Fruit fly (Drosophila melanogaster) whole organism, embryonic: Measurements from ENCODE around the gene Patj.

ENCODE experiments used
- Abd-B ChIP-seq: fragments of 200-800 bp; sonication (Bioruptor generic); optimal IDR thresholded peaks from 2 replicates; lab custom pipeline; 2018; ENCODE audit warnings: missing biosample characterization, mild to moderate bottlenecking, missing genetic modification characterization, moderate library complexity
- Atf3 ChIP-seq: fragments of 200-800 bp; sonication (Bioruptor generic); optimal IDR thresholded peaks from 3 replicates; lab custom pipeline; 2016; ENCODE audit warnings: missing biosample characterization, missing genetic modification characterization
- Awh ChIP-seq: fragments of 200-800 bp; sonication (Bioruptor generic); IDR thresholded peaks from 2 replicates; pipeline ENCODE4, ENCODE4 v1.3.6; 2022; ENCODE audit warnings: missing biosample characterization, missing genetic modification characterization
- CG10209 ChIP-seq: fragments of 200-800 bp; sonication (Bioruptor generic); optimal IDR thresholded peaks from 3 replicates; lab custom pipeline; 2017; ENCODE audit warnings: missing biosample characterization, mild to moderate bottlenecking, missing genetic modification characterization, missing genetic modification reagents
- CG10321 ChIP-seq: fragments of 200-800 bp; sonication (Bioruptor generic); IDR thresholded peaks from 2 replicates; pipeline ENCODE4 v1.3.6; 2022; ENCODE audit warnings: missing biosample characterization, missing genetic modification characterization
- CG12071 ChIP-seq: fragments of 200-800 bp; sonication (Bioruptor generic); optimal IDR thresholded peaks from 3 replicates; lab custom pipeline; 2018; ENCODE audit warnings: missing biosample characterization, mild to moderate bottlenecking, missing genetic modification characterization
- CG12769 ChIP-seq: fragments of 200-800 bp; sonication (Bioruptor generic); optimal IDR thresholded peaks from 2 replicates; lab custom pipeline; 2019; ENCODE audit warnings: missing biosample characterization, mild to moderate bottlenecking, missing genetic modification characterization, moderate library complexity
- CG13424 ChIP-seq: fragments of 200-800 bp; sonication (Bioruptor generic); optimal IDR thresholded peaks from 2 replicates; lab custom pipeline; 2019; ENCODE audit warnings: missing biosample characterization, mild to moderate bottlenecking, missing genetic modification characterization, moderate library complexity
- CG13775 ChIP-seq: fragments of 200-800 bp; sonication (Bioruptor generic); optimal IDR thresholded peaks from 3 replicates; lab custom pipeline; 2017; ENCODE audit warnings: missing biosample characterization, mild to moderate bottlenecking, missing genetic modification characterization
- CG17385 ChIP-seq: fragments of 200-800 bp; sonication (Bioruptor generic); optimal IDR thresholded peaks from 3 replicates; lab custom pipeline; 2018; ENCODE audit warnings: missing biosample characterization, mild to moderate bottlenecking, missing genetic modification characterization
- CG17912 ChIP-seq: fragments of 200-800 bp; sonication (Bioruptor generic); optimal IDR thresholded peaks from 2 replicates; lab custom pipeline; 2018; ENCODE audit warnings: missing biosample characterization, mild to moderate bottlenecking, missing genetic modification characterization
- CG2199 ChIP-seq: fragments of 200-800 bp; sonication (Bioruptor generic); IDR thresholded peaks from 3 replicates; pipeline ENCODE4 v1.3.6; 2022; ENCODE audit warnings: missing biosample characterization, missing genetic modification characterization
- CG2678 ChIP-seq: fragments of 200-800 bp; sonication (Bioruptor generic); optimal IDR thresholded peaks from 3 replicates; lab custom pipeline; 2019; ENCODE audit warnings: missing biosample characterization, mild to moderate bottlenecking, missing genetic modification characterization, moderate library complexity
- CG34376 ChIP-seq: fragments of 200-800 bp; sonication (Bioruptor generic); optimal IDR thresholded peaks from 2 replicates; lab custom pipeline; 2018; ENCODE audit warnings: missing biosample characterization, mild to moderate bottlenecking, missing genetic modification characterization
- CG3726 ChIP-seq: fragments of 200-800 bp; sonication (Bioruptor generic); IDR thresholded peaks from 3 replicates; pipeline ENCODE4, ENCODE4 v1.3.6; 2022; ENCODE audit warnings: missing biosample characterization, missing genetic modification characterization
- CG7928 ChIP-seq: fragments of 200-800 bp; sonication (Bioruptor generic); optimal IDR thresholded peaks from 2 replicates; lab custom pipeline; 2017; ENCODE audit warnings: missing biosample characterization, mild to moderate bottlenecking, missing genetic modification characterization
- CG9817 ChIP-seq: fragments of 200-800 bp; sonication (Bioruptor generic); optimal IDR thresholded peaks from 2 replicates; lab custom pipeline; 2018; ENCODE audit warnings: missing biosample characterization, mild to moderate bottlenecking, missing genetic modification characterization, moderate library complexity
- CoRest ChIP-seq: fragments of 200-800 bp; sonication (Bioruptor generic); optimal IDR thresholded peaks from 3 replicates; lab custom pipeline; 2018; ENCODE audit warnings: missing biosample characterization, mild to moderate bottlenecking, missing genetic modification characterization, moderate library complexity
- Dbx ChIP-seq: fragments of 200-800 bp; sonication (Bioruptor generic); IDR thresholded peaks from 3 replicates; pipeline ENCODE4 v1.3.6; 2022; ENCODE audit warnings: missing biosample characterization, missing genetic modification characterization
- Dll ChIP-seq: fragments of 200-800 bp; sonication (Bioruptor generic); IDR thresholded peaks from 4 replicates; pipeline ENCODE4 v1.3.6; 2022; ENCODE audit warnings: missing biosample characterization, missing genetic modification characterization; ENCODE audit not compliant: partially characterized antibody
- Dref ChIP-seq: fragments of 200-800 bp; sonication (Bioruptor generic); IDR thresholded peaks from 2 replicates; pipeline ENCODE4 v1.3.6; 2022; ENCODE audit warnings: missing biosample characterization, missing genetic modification characterization
- Hey ChIP-seq: fragments of 200-800 bp; sonication (Bioruptor generic); optimal IDR thresholded peaks from 3 replicates; lab custom pipeline; 2018; ENCODE audit warnings: missing biosample characterization, mild to moderate bottlenecking, missing genetic modification characterization
- Hr3 ChIP-seq: fragments of 200-800 bp; sonication (Bioruptor generic); optimal IDR thresholded peaks from 3 replicates; lab custom pipeline; 2016; ENCODE audit warnings: missing biosample characterization, missing genetic modification characterization
- Hr78 ChIP-seq, 2 experiments: fragments of 200-800 bp in 1 of 2; fragments of >200 bp in 1 of 2; sonication (Bioruptor generic) in 1 of 2; optimal IDR thresholded peaks; 2 replicates each; lab custom pipeline; 2017 to 2019; ENCODE audit warnings: missing biosample characterization in 2 of 2, missing genetic modification characterization in 2 of 2, mild to moderate bottlenecking in 1 of 2, moderate library complexity in 1 of 2
- Max ChIP-seq: fragments of 200-800 bp; sonication (Bioruptor generic); optimal IDR thresholded peaks from 2 replicates; lab custom pipeline; 2016; ENCODE audit warnings: missing biosample characterization, mild to moderate bottlenecking, missing genetic modification characterization
- Nf-YB ChIP-seq: fragments of 200-800 bp; sonication (Bioruptor generic); optimal IDR thresholded peaks from 3 replicates; lab custom pipeline; 2019; ENCODE audit warnings: missing biosample characterization, mild to moderate bottlenecking, missing genetic modification characterization, moderate library complexity
- Pdp1 ChIP-seq, 2 experiments: fragments of 200-800 bp; sonication (Bioruptor generic); optimal IDR thresholded peaks; 3 replicates each; lab custom pipeline; 2016; ENCODE audit warnings: missing biosample characterization in 2 of 2, missing genetic modification characterization in 2 of 2, mild to moderate bottlenecking in 1 of 2, moderate library complexity in 1 of 2
- Six4 ChIP-seq: fragments of 200-800 bp; sonication (Bioruptor generic); optimal IDR thresholded peaks from 2 replicates; lab custom pipeline; 2016; ENCODE audit warnings: missing biosample characterization, missing genetic modification characterization
- Trl ChIP-seq, 3 experiments: fragments of >200 bp in 2 of 3; fragments of 200-800 bp in 1 of 3; sonication (Bioruptor generic) in 1 of 3; optimal IDR thresholded peaks; 2 replicates in 1 of 3; 3 replicates in 2 of 3; lab custom pipeline; 2016 to 2017; ENCODE audit warnings: missing biosample characterization in 1 of 3, missing genetic modification characterization in 1 of 3
- ara ChIP-seq: fragments of 200-800 bp; sonication (Bioruptor generic); IDR thresholded peaks from 2 replicates; pipeline ENCODE4 v1.3.6; 2022; ENCODE audit warnings: missing biosample characterization, missing genetic modification characterization
- bbx ChIP-seq: fragments of 200-800 bp; sonication (Bioruptor generic); IDR thresholded peaks from 2 replicates; pipeline ENCODE4 v1.3.6; 2022; ENCODE audit warnings: missing biosample characterization, missing genetic modification characterization; ENCODE audit not compliant: partially characterized antibody
- bowl ChIP-seq: fragments of 200-800 bp; sonication (Bioruptor generic); IDR thresholded peaks from 2 replicates; pipeline ENCODE4 v1.3.6; 2022; ENCODE audit warnings: missing biosample characterization, missing genetic modification characterization
- corto ChIP-seq: fragments of 200-800 bp; sonication (Bioruptor generic); optimal IDR thresholded peaks from 2 replicates; lab custom pipeline; 2016; ENCODE audit warnings: missing biosample characterization, mild to moderate bottlenecking, missing genetic modification characterization, moderate library complexity
- cwo ChIP-seq: fragments of 200-800 bp; sonication (Bioruptor generic); optimal IDR thresholded peaks from 3 replicates; lab custom pipeline; 2017; ENCODE audit warnings: missing biosample characterization, missing genetic modification characterization, mild to moderate bottlenecking, moderate library complexity, missing genetic modification reagents
- dan ChIP-seq: fragments of 200-800 bp; sonication (Bioruptor generic); IDR thresholded peaks from 2 replicates; pipeline ENCODE4 v1.3.6; 2022; ENCODE audit warnings: missing biosample characterization, missing genetic modification characterization
- fd102C ChIP-seq: fragments of 200-800 bp; sonication (Bioruptor generic); optimal IDR thresholded peaks from 2 replicates; lab custom pipeline; 2018; ENCODE audit warnings: missing biosample characterization, mild to moderate bottlenecking, missing genetic modification characterization, moderate library complexity
- fu2 ChIP-seq: fragments of 200-800 bp; sonication (Bioruptor generic); optimal IDR thresholded peaks from 2 replicates; lab custom pipeline; 2016; ENCODE audit warnings: missing biosample characterization, missing genetic modification characterization
- gcm ChIP-seq: fragments of 200-800 bp; sonication (Bioruptor generic); optimal IDR thresholded peaks from 2 replicates; lab custom pipeline; 2019; ENCODE audit warnings: missing biosample characterization, mild to moderate bottlenecking, missing genetic modification characterization, moderate library complexity
- gro ChIP-seq: fragments of 200-800 bp; sonication (Bioruptor generic); optimal IDR thresholded peaks from 2 replicates; lab custom pipeline; 2016; ENCODE audit warnings: missing biosample characterization, missing genetic modification characterization
- gt ChIP-seq: fragments of 200-800 bp; sonication (Bioruptor generic); IDR thresholded peaks from 2 replicates; pipeline ENCODE4 v1.3.6; 2022; ENCODE audit warnings: missing biosample characterization, missing genetic modification characterization
- kni ChIP-seq: fragments of 200-800 bp; sonication (Bioruptor generic); optimal IDR thresholded peaks from 3 replicates; lab custom pipeline; 2017; ENCODE audit warnings: mild to moderate bottlenecking, missing biosample characterization, missing genetic modification reagents, missing genetic modification characterization
- knrl ChIP-seq: fragments of 200-800 bp; sonication (Bioruptor generic); IDR thresholded peaks from 3 replicates; pipeline ENCODE4 v1.3.6; 2022; ENCODE audit warnings: missing biosample characterization, missing genetic modification characterization; ENCODE audit not compliant: partially characterized antibody
- pfk ChIP-seq: fragments of 200-800 bp; sonication (Bioruptor generic); optimal IDR thresholded peaks from 2 replicates; lab custom pipeline; 2018; ENCODE audit warnings: missing biosample characterization, mild to moderate bottlenecking, missing genetic modification characterization, moderate library complexity
- pzg ChIP-seq: fragments of 200-800 bp; sonication (Bioruptor generic); optimal IDR thresholded peaks from 3 replicates; lab custom pipeline; 2018; ENCODE audit warnings: missing biosample characterization, mild to moderate bottlenecking, missing genetic modification characterization, moderate library complexity
- sens ChIP-seq: fragments of 200-800 bp; sonication (Bioruptor generic); peaks from one replicate; lab custom pipeline; 2016; ENCODE audit warnings: missing biosample characterization, missing genetic modification characterization
- usp ChIP-seq: fragments of >200 bp; optimal IDR thresholded peaks from 2 replicates; lab custom pipeline; 2017; ENCODE audit warnings: missing biosample characterization, missing genetic modification characterization
- z ChIP-seq: fragments of 200-800 bp; sonication (Bioruptor generic); IDR thresholded peaks from 3 replicates; pipeline ENCODE4 v1.3.6; 2022; ENCODE audit warnings: missing biosample characterization, missing genetic modification characterization

Gene Patj

dm6 chr3L:1794164-1794942 is 4.2 kb upstream of the Patj start (continued):
- TF ChIP-seq CG17912 (GFP tag; lab: Kevin White, UChicago): peak; percentile 82
- TF ChIP-seq pzg: peak; percentile 14
- no peak for TF ChIP-seq corto (GFP tag; lab: Kevin White, UChicago)
- TF ChIP-seq Abd-B: peak; percentile 21
- TF ChIP-seq Pdp1 (GFP tag; optimal IDR thresholded peaks at IDR 0.05; lab: Kevin White, UChicago): peak in 1 of 2 experiments; percentile 99
- no peak for TF ChIP-seq Max
- TF ChIP-seq CoRest (tag; lab: Kevin White, UChicago): no peak
- TF ChIP-seq pfk: peak; percentile 43
- peak; percentile 10 for TF ChIP-seq cwo (GFP tag; lab: Kevin White, UChicago)
- TF ChIP-seq CG12769 (tag; lab: Kevin White, UChicago): no peak
- TF ChIP-seq bbx (GFP tag; lab: Robert Waterston, UW): peak; percentile 35; the same call in 1 of the 2 replicates
- no peak for TF ChIP-seq CG17385 (GFP tag; lab: Kevin White, UChicago)
- no peak for TF ChIP-seq Awh (GFP tag; lab: Robert Waterston, UW)
- TF ChIP-seq z: no peak
- TF ChIP-seq Hr3 (GFP tag; lab: Kevin White, UChicago): no peak
- peak; percentile 49 for TF ChIP-seq Hey (tag; lab: Kevin White, UChicago)
- no peak for TF ChIP-seq gt (GFP tag; lab: Robert Waterston, UW)
- TF ChIP-seq Dll: 0 out of 4 replicates have a peak, but pooled peaks have one; percentile 23
- TF ChIP-seq CG9817 (tag; lab: Kevin White, UChicago): no peak
- no peak for TF ChIP-seq CG3726 (GFP tag; lab: Robert Waterston, UW)
- TF ChIP-seq Atf3 (GFP tag; lab: Kevin White, UChicago): peak; percentile 77
- peak; percentile 64 for TF ChIP-seq kni
- TF ChIP-seq Nf-YB (GFP tag; lab: Kevin White, UChicago): peak; percentile 23
- TF ChIP-seq CG34376 (GFP tag; lab: Kevin White, UChicago): peak; percentile 96
- TF ChIP-seq Dbx (GFP tag; lab: Robert Waterston, UW): peak; percentile 61; the same call in 1 of the 3 replicates
- peak; percentile 48; the same call in 1 of the 2 replicates for TF ChIP-seq bowl (GFP tag; lab: Robert Waterston, UW)
- no peak for TF ChIP-seq CG13775 (GFP tag; lab: Kevin White, UChicago)
- TF ChIP-seq CG10321 (GFP tag; lab: Robert Waterston, UW): peak; percentile 79
- peak; percentile 40 for TF ChIP-seq gro (GFP tag; lab: Kevin White, UChicago)
- peak; percentile 71 for TF ChIP-seq CG12071
- no peak for TF ChIP-seq ara
- 0 out of 2 replicates have a peak, but pooled peaks have one; percentile 35 for TF ChIP-seq Dref (GFP tag; lab: Robert Waterston, UW)
- peak; percentile 73 for TF ChIP-seq CG7928 (GFP tag; lab: Kevin White, UChicago)
- TF ChIP-seq Hr78 (GFP tag; optimal IDR thresholded peaks at IDR 0.05; lab: Kevin White, UChicago): peak in 1 of 2 experiments; percentile 71
- no peak for TF ChIP-seq fu2 (GFP tag; lab: Kevin White, UChicago)
- no peak for TF ChIP-seq CG10209 (GFP tag; lab: Kevin White, UChicago)
- no peak for TF ChIP-seq dan
- peak; percentile 86 to 97 for TF ChIP-seq Trl (optimal IDR thresholded peaks at IDR 0.05; lab: Kevin White, UChicago)
- TF ChIP-seq Trl (GFP tag; optimal IDR thresholded peaks at IDR 0.05; lab: Kevin White, UChicago): peak; percentile 8
- TF ChIP-seq Six4 (GFP tag; lab: Kevin White, UChicago): no peak
- TF ChIP-seq knrl (GFP tag; lab: Robert Waterston, UW): peak; percentile 36; the same call in 1 of the 3 replicates
- no peak for TF ChIP-seq gcm (GFP tag; lab: Kevin White, UChicago)
- TF ChIP-seq CG2678 (tag; lab: Kevin White, UChicago): peak; percentile 42
- TF ChIP-seq CG13424 (tag; lab: Kevin White, UChicago): no peak
- no peak for TF ChIP-seq usp (GFP tag; lab: Kevin White, UChicago)
- TF ChIP-seq fd102C (GFP tag; lab: Kevin White, UChicago): no peak
- peak; percentile 28 for TF ChIP-seq sens (GFP tag; lab: Kevin White, UChicago)
- peak; percentile 41; the same call in 2 of the 3 replicates for TF ChIP-seq CG2199 (GFP tag; lab: Robert Waterston, UW)
